Worm (Caenorhabditis elegans) whole organism, L3 larva: ENCODE measurements around the gene nhr-71.
A peak's percentile ranks its signal among the peaks of the same experiment; 100 is the strongest.

Experiments
- ZK546.5 ChIP-seq: sonication (generic microtip); optimal IDR thresholded peaks from 2 replicates; lab custom pipeline; 2017; ENCODE audit warnings: missing biosample characterization, missing genetic modification characterization
- ama-1 ChIP-seq: fragments of 150-350 bp; optimal IDR thresholded peaks from 2 replicates; lab custom pipeline; 2018
- ceh-16 ChIP-seq: sonication (generic microtip); optimal IDR thresholded peaks from 2 replicates; lab custom pipeline; 2017; ENCODE audit warnings: missing biosample characterization, missing genetic modification characterization
- ceh-28 ChIP-seq: fragments of 150-350 bp; optimal IDR thresholded peaks from 2 replicates; lab custom pipeline; 2014; ENCODE audit warnings: missing biosample characterization, missing genetic modification reagents, missing genetic modification characterization
- ceh-82 ChIP-seq: fragments of 150-350 bp; optimal IDR thresholded peaks from 2 replicates; lab custom pipeline; 2014; ENCODE audit warnings: missing biosample characterization, missing genetic modification characterization
- ceh-9 ChIP-seq: sonication (generic microtip); optimal IDR thresholded peaks from 2 replicates; lab custom pipeline; 2018; ENCODE audit warnings: missing biosample characterization, missing genetic modification characterization
- egl-5 ChIP-seq: fragments of 150-350 bp; optimal IDR thresholded peaks from 2 replicates; lab custom pipeline; 2017; ENCODE audit warnings: missing biosample characterization, missing genetic modification reagents, missing genetic modification characterization, inconsistent platforms
- elt-1 ChIP-seq: fragments of 150-350 bp; optimal IDR thresholded peaks from 2 replicates; lab custom pipeline; 2014; ENCODE audit warnings: missing biosample characterization, missing genetic modification characterization
- elt-2 ChIP-seq: sonication (generic microtip); optimal IDR thresholded peaks from 2 replicates; lab custom pipeline; 2016; ENCODE audit warnings: missing genetic modification reagents, mild to moderate bottlenecking, missing genetic modification characterization, missing compliant biosample characterization
- eor-1 ChIP-seq, 2 experiments: fragments of 150-350 bp; optimal IDR thresholded peaks; 2 replicates each; lab custom pipeline; 2014 to 2018; ENCODE audit warnings: missing biosample characterization in 2 of 2, missing genetic modification characterization in 2 of 2
- fkh-10 ChIP-seq: sonication (generic microtip); optimal IDR thresholded peaks from 2 replicates; lab custom pipeline; 2017; ENCODE audit warnings: missing biosample characterization, missing genetic modification reagents, missing genetic modification characterization
- fkh-2 ChIP-seq: fragments of 150-350 bp; optimal IDR thresholded peaks from 2 replicates; lab custom pipeline; 2014; ENCODE audit warnings: missing biosample characterization, missing genetic modification reagents, missing genetic modification characterization
- fos-1 ChIP-seq: fragments of 150-350 bp; optimal IDR thresholded peaks from 2 replicates; lab custom pipeline; 2014; ENCODE audit warnings: missing biosample characterization, missing genetic modification characterization
- hmg-11 ChIP-seq: sonication (generic microtip); optimal IDR thresholded peaks from 2 replicates; lab custom pipeline; 2016; ENCODE audit warnings: missing genetic modification characterization, missing compliant biosample characterization
- lin-15B ChIP-seq: fragments of 150-350 bp; optimal IDR thresholded peaks from 2 replicates; lab custom pipeline; 2014; ENCODE audit warnings: missing biosample characterization, missing genetic modification characterization
- lin-39 ChIP-seq: fragments of 150-350 bp; optimal IDR thresholded peaks from 2 replicates; lab custom pipeline; 2018; ENCODE audit warnings: missing biosample characterization, missing genetic modification reagents, missing genetic modification characterization
- lsy-12 ChIP-seq: sonication (generic microtip); optimal IDR thresholded peaks from 2 replicates; lab custom pipeline; 2016; ENCODE audit warnings: mild to moderate bottlenecking, missing genetic modification characterization, missing compliant biosample characterization
- mdl-1 ChIP-seq: fragments of 150-350 bp; optimal IDR thresholded peaks from 2 replicates; lab custom pipeline; 2014; ENCODE audit warnings: missing biosample characterization, missing genetic modification characterization
- mml-1 ChIP-seq: fragments of 150-350 bp; sonication (generic microtip); optimal IDR thresholded peaks from 3 replicates; lab custom pipeline; 2014; ENCODE audit warnings: missing biosample characterization, missing genetic modification characterization
- nfya-1 ChIP-seq: sonication (generic microtip); optimal IDR thresholded peaks from 2 replicates; lab custom pipeline; 2017; ENCODE audit warnings: missing genetic modification characterization, mild to moderate bottlenecking, missing compliant biosample characterization, antibody characterized with exemption, moderate library complexity; ENCODE audit not compliant: insufficient read depth
- nhr-11 ChIP-seq: fragments of 150-350 bp; optimal IDR thresholded peaks from 2 replicates; lab custom pipeline; 2014; ENCODE audit warnings: missing biosample characterization, missing genetic modification characterization
- nhr-12 ChIP-seq: fragments of 150-350 bp; optimal IDR thresholded peaks from 2 replicates; lab custom pipeline; 2014; ENCODE audit warnings: missing biosample characterization, missing genetic modification characterization
- nhr-23 ChIP-seq: fragments of 150-350 bp; optimal IDR thresholded peaks from 2 replicates; lab custom pipeline; 2014; ENCODE audit warnings: missing biosample characterization, missing genetic modification reagents, missing genetic modification characterization
- nhr-25 ChIP-seq: sonication (generic microtip); optimal IDR thresholded peaks from 2 replicates; lab custom pipeline; 2017; ENCODE audit warnings: missing biosample characterization, missing genetic modification characterization
- nhr-43 ChIP-seq: sonication (generic microtip); optimal IDR thresholded peaks from 2 replicates; lab custom pipeline; 2016; ENCODE audit warnings: mild to moderate bottlenecking, missing genetic modification characterization, missing compliant biosample characterization; ENCODE audit not compliant: poor library complexity, severe bottlenecking
- nhr-67 ChIP-seq: fragments of 150-350 bp; optimal IDR thresholded peaks from 2 replicates; lab custom pipeline; 2014; ENCODE audit warnings: missing biosample characterization, missing genetic modification characterization
- nhr-77 ChIP-seq: fragments of 150-350 bp; optimal IDR thresholded peaks from 2 replicates; lab custom pipeline; 2014; ENCODE audit warnings: missing biosample characterization, missing genetic modification characterization
- pha-4 ChIP-seq: fragments of 150-350 bp; optimal IDR thresholded peaks from 2 replicates; lab custom pipeline; 2014; ENCODE audit warnings: missing biosample characterization, missing genetic modification reagents, missing genetic modification characterization
- pqm-1 ChIP-seq: fragments of 150-350 bp; optimal IDR thresholded peaks from 2 replicates; lab custom pipeline; 2017; ENCODE audit warnings: missing biosample characterization, missing genetic modification characterization, inconsistent platforms
- sea-2 ChIP-seq: fragments of 150-350 bp; sonication (generic microtip); optimal IDR thresholded peaks from 4 replicates; lab custom pipeline; 2014; ENCODE audit warnings: missing biosample characterization, missing genetic modification reagents, missing genetic modification characterization
- skn-1 ChIP-seq: fragments of 150-350 bp; optimal IDR thresholded peaks from 2 replicates; lab custom pipeline; 2014; ENCODE audit warnings: missing biosample characterization, missing genetic modification characterization
- tbx-2 ChIP-seq: sonication (generic microtip); optimal IDR thresholded peaks from 2 replicates; lab custom pipeline; 2016; ENCODE audit warnings: mild to moderate bottlenecking, missing genetic modification characterization, missing compliant biosample characterization
- unc-62 ChIP-seq: fragments of 150-350 bp; sonication (generic microtip); optimal IDR thresholded peaks from 4 replicates; lab custom pipeline; 2014; ENCODE audit warnings: missing biosample characterization, missing genetic modification reagents, missing genetic modification characterization
- zag-1 ChIP-seq: fragments of 150-350 bp; optimal IDR thresholded peaks from 2 replicates; lab custom pipeline; 2014; ENCODE audit warnings: missing biosample characterization, missing genetic modification characterization
- ztf-11 ChIP-seq: fragments of 150-350 bp; optimal IDR thresholded peaks from 2 replicates; lab custom pipeline; 2014; ENCODE audit warnings: missing biosample characterization, missing genetic modification characterization

Gene nhr-71

DNA sequence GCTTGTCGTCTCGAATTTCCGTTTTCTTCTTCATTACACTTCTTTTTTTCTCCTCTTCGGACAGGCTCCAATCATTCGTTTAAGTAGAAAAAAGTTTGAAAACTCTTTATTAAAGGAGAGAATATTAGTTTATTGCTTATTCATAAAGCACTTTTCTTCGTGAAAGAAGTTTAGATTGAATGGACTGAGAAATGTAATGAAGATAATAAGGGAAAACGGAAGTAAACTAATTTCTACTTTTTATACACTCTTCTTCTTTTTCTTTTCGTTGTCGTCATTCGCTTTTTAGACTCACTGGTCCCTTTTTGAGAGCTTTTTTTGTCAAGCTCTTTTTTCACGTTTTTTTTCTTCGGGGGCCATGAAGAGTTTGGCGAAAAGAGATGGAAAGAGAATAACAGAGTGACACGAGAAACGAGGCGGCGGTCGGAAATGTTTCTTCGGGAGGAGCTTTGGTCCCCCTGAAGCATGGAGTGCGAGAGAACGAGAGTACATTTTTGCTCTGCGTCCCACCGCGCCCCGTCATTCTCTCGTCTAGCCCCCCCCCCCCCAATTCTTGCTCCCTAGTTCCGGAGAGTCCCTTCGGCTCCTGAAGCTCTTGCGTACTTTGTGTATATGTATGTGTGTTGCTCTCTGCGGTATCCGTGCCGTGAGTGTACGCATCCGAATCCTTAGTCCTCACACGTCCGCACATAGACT, 7.8 kb upstream of the nhr-71 start:
- TF ChIP-seq hmg-11 (tag; lab: Kevin White, UChicago) (peak; percentile 24), ztf-11 (tag; lab: Kevin White, UChicago) (no peak), ceh-28 (peak; percentile 15), unc-62 (GFP tag; lab: Kevin White, UChicago) (no peak), lin-39 (tag; lab: Kevin White, UChicago) (peak; percentile 59), lin-15B (no peak), pqm-1 (tag; lab: Kevin White, UChicago) (no peak), lsy-12 (tag; lab: Kevin White, UChicago) (peak; percentile 19), nfya-1 (tag; lab: Kevin White, UChicago) (peak; percentile 45), fkh-10 (GFP tag; lab: Kevin White, UChicago) (peak; percentile 62), mdl-1 (tag; lab: Kevin White, UChicago) (peak; percentile 31)

DNA sequence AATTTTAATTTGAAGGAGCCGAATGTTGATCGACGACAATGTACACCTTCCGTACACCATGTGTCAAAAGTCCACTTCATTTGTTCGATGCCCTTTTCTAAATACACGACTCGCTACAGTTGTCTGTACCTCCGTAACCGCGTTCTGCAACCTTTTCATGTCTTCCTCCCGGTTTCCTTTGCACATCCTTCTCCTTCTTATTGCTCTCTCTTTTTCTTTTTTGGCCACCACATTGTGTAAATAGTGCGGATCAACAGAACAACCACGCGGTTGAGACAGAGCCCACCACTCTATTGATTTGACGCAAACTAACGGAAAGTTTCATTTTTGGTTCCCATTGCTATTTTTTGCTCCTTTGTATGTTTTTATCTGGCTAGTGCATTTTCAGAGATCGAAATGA, 3.7 kb upstream of the nhr-71 start:
- TF ChIP-seq elt-1 (tag; lab: Kevin White, UChicago) (no peak), pha-4 (tag; lab: Kevin White, UChicago) (peak; percentile 93), eor-1 (tag; optimal IDR thresholded peaks at IDR 0.05; lab: Kevin White, UChicago) (no peak), elt-2 (tag; lab: Kevin White, UChicago) (no peak)
- TF ChIP-seq, all 47 proteins: peak for 1

DNA sequence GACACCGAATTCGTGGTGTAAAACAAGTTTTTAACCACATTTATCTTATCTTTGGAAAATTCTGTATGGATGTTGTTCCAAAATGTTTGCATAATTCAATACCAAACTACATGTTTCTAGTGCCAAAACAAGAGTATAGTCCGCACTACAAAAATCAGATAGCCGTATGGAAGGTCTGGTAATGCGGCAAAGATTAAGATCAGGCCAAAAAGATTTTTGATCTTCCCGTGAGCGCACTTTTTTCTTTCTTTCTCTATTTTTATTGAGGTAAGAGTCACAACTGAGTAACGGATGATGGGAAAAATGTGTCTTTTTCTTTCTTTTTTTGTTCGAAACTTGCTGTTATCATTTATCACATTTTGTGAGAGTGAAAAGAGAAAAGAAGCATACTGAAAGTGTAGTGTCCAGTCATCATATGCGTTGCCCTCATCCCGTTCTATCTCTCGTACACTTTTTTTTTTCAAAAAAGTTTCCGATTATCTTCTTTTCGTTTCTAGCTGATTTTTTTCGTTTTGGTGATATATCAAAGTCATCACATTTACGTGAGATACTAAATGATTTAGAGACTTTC, 2.5 kb upstream of the nhr-71 start:
- TF ChIP-seq mdl-1 (tag; lab: Kevin White, UChicago) (no peak), hmg-11 (tag; lab: Kevin White, UChicago) (peak; percentile 53), nhr-12 (no peak), skn-1 (no peak), elt-2 (tag; lab: Kevin White, UChicago) (peak; percentile 23), ceh-9 (tag; lab: Kevin White, UChicago) (no peak), nhr-25 (tag; lab: Kevin White, UChicago) (peak; percentile 21), pqm-1 (tag; lab: Kevin White, UChicago) (peak; percentile 28), nfya-1 (tag; lab: Kevin White, UChicago) (peak; percentile 26), elt-1 (tag; lab: Kevin White, UChicago) (peak; percentile 94), nhr-43 (tag; lab: Kevin White, UChicago) (peak; percentile 40)

DNA sequence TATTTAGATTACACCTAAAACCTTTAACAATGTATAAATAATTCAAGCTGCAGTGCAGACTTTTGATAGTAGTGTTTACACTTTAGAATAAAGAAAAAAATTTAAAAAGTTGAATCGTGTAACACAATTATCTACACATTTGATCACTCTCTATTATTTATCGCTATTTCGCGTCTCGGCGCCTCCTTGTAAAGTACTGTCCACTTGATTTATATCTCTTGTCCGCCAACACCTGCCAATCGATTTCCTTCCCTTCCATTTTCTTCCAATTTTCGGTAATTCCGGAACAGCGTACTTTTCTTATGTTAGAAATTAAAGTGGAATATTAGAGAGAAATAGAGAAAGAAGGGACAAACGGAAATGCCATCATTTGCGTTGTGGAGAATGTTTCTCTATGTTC, 1.6 kb upstream of the nhr-71 start:
- TF ChIP-seq ceh-28 (peak; percentile 5), nhr-77 (tag; lab: Kevin White, UChicago) (no peak), egl-5 (tag; lab: Kevin White, UChicago) (no peak), lsy-12 (tag; lab: Kevin White, UChicago) (no peak), pha-4 (tag; lab: Kevin White, UChicago) (no peak), ceh-82 (tag; lab: Kevin White, UChicago) (no peak), tbx-2 (tag; lab: Kevin White, UChicago) (no peak), ceh-16 (tag; lab: Kevin White, UChicago) (no peak), skn-1 (no peak), nhr-23 (tag; lab: Kevin White, UChicago) (peak; percentile 52), fos-1 (tag; lab: Kevin White, UChicago) (no peak), hmg-11 (tag; lab: Kevin White, UChicago) (no peak), lin-15B (no peak), sea-2 (no peak), ama-1 (lab: Kevin White, UChicago) (no peak), mml-1 (tag; lab: Kevin White, UChicago) (no peak), nfya-1 (tag; lab: Kevin White, UChicago) (no peak), nhr-25 (tag; lab: Kevin White, UChicago) (peak; percentile 22), ztf-11 (tag; lab: Kevin White, UChicago) (no peak), nhr-43 (tag; lab: Kevin White, UChicago) (peak; percentile 32), ZK546.5 (tag; lab: Kevin White, UChicago) (no peak), elt-1 (tag; lab: Kevin White, UChicago) (peak; percentile 88), fkh-10 (GFP tag; lab: Kevin White, UChicago) (no peak), fkh-2 (tag; lab: Kevin White, UChicago) (no peak), nhr-67 (tag; lab: Kevin White, UChicago) (no peak), nhr-12 (no peak), ceh-9 (tag; lab: Kevin White, UChicago) (no peak), nhr-11 (tag; lab: Kevin White, UChicago) (no peak), lin-39 (tag; lab: Kevin White, UChicago) (no peak), zag-1 (no peak)
- TF ChIP-seq, all 47 proteins: peak for 5
